Fruit fly (Drosophila melanogaster) whole organism: ENCODE data around the gene CG34432.

ENCODE experiments used
- CG8478 ChIP-seq: fragments of >200 bp; optimal IDR thresholded peaks from 2 replicates; lab custom pipeline; 2018; ENCODE audit warnings: inconsistent platforms
- EcR ChIP-seq, 2 experiments: fragments of >200 bp; optimal IDR thresholded peaks; 2 replicates each; lab custom pipeline; 2017; ENCODE audit warnings: missing biosample characterization in 2 of 2, missing genetic modification characterization in 2 of 2, missing genetic modification reagents in 2 of 2
- pan ChIP-seq: fragments of >200 bp; optimal IDR thresholded peaks from 2 replicates; lab custom pipeline; 2017
- psq ChIP-seq: fragments of >200 bp; optimal IDR thresholded peaks from 2 replicates; lab custom pipeline; 2017
- usp ChIP-seq: fragments of >200 bp; optimal IDR thresholded peaks from 2 replicates; lab custom pipeline; 2017; ENCODE audit warnings: missing biosample characterization, missing genetic modification characterization, mixed read lengths

dm6 chr3R:30601440-30602256 is 47.3 kb upstream of the CG34432 start, which contains the start of the genes CG2246 and CG31021:
- TF ChIP-seq usp (GFP tag; lab: Kevin White, UChicago) (no peak), psq (no peak), pan (lab: Kevin White, UChicago) (no peak), CG8478 (lab: Kevin White, UChicago) (no peak), EcR (GFP tag; optimal IDR thresholded peaks at IDR 0.05; lab: Kevin White, UChicago) (no peak)
